Fruit fly (Drosophila melanogaster) whole organism, wandering third instar larva: ENCODE results near the gene CG10581.

Experiments used
- Abd-B ChIP-seq: fragments of >200 bp; optimal IDR thresholded peaks from 2 replicates; lab custom pipeline; 2017; ENCODE audit warnings: missing biosample characterization, missing genetic modification characterization
- CG32264 ChIP-seq: fragments of 200-800 bp; sonication (Bioruptor generic); optimal IDR thresholded peaks from 2 replicates; lab custom pipeline; 2016; ENCODE audit warnings: missing biosample characterization, missing genetic modification characterization
- CG9705 ChIP-seq: fragments of 200-800 bp; sonication (Bioruptor generic); optimal IDR thresholded peaks from 2 replicates; lab custom pipeline; 2018; ENCODE audit warnings: missing biosample characterization, mild to moderate bottlenecking, missing genetic modification characterization
- CrebA ChIP-seq: fragments of 200-800 bp; sonication (Bioruptor generic); optimal IDR thresholded peaks from 2 replicates; lab custom pipeline; 2016; ENCODE audit warnings: missing biosample characterization, mild to moderate bottlenecking, missing genetic modification characterization, borderline replicate concordance
- Dfd ChIP-seq: fragments of >200 bp; optimal IDR thresholded peaks from 2 replicates; lab custom pipeline; 2017; ENCODE audit warnings: missing biosample characterization, missing genetic modification characterization
- Dif ChIP-seq: fragments of 200-275, 200-300 bp; sonication (Bioruptor generic); optimal IDR thresholded peaks from 2 replicates; lab custom pipeline; 2018; ENCODE audit warnings: missing biosample characterization, missing genetic modification characterization; ENCODE audit not compliant: partially characterized antibody
- GATAd ChIP-seq: sonication (Bioruptor generic); optimal IDR thresholded peaks from 2 replicates; lab custom pipeline; 2016; ENCODE audit warnings: missing biosample characterization, missing genetic modification characterization
- HLH106 ChIP-seq: fragments of 200-800 bp; optimal IDR thresholded peaks from 3 replicates; lab custom pipeline; 2019; ENCODE audit warnings: missing biosample characterization, mild to moderate bottlenecking, missing genetic modification characterization, moderate library complexity
- Hnf4 ChIP-seq: fragments of 200-800 bp; sonication (Bioruptor generic); optimal IDR thresholded peaks from 2 replicates; lab custom pipeline; 2016; ENCODE audit warnings: missing biosample characterization, mild to moderate bottlenecking, missing genetic modification characterization
- Hr78 ChIP-seq: fragments of >200 bp; optimal IDR thresholded peaks from 2 replicates; lab custom pipeline; 2017; ENCODE audit warnings: missing biosample characterization, missing genetic modification characterization
- Hr83 ChIP-seq: fragments of 200-300 bp; sonication (Bioruptor generic); optimal IDR thresholded peaks from 2 replicates; lab custom pipeline; 2016; ENCODE audit warnings: missing biosample characterization, mild to moderate bottlenecking, missing genetic modification characterization, moderate library complexity; ENCODE audit not compliant: poor library complexity, severe bottlenecking
- Jra ChIP-seq: sonication (Bioruptor generic); optimal IDR thresholded peaks from 2 replicates; lab custom pipeline; 2016; ENCODE audit warnings: missing biosample characterization, missing genetic modification characterization
- Mio ChIP-seq: sonication (Bioruptor generic); optimal IDR thresholded peaks from 2 replicates; lab custom pipeline; 2016; ENCODE audit warnings: missing biosample characterization, missing genetic modification characterization
- Myc ChIP-seq: fragments of >200 bp; optimal IDR thresholded peaks from 2 replicates; lab custom pipeline; 2017
- N ChIP-seq: fragments of >200 bp; optimal IDR thresholded peaks from 2 replicates; lab custom pipeline; 2018; ENCODE audit warnings: missing biosample characterization, missing external identifiers, missing genetic modification characterization
- OdsH ChIP-seq: fragments of 200-800 bp; sonication (Bioruptor generic); optimal IDR thresholded peaks from 2 replicates; lab custom pipeline; 2016; ENCODE audit warnings: missing biosample characterization, mild to moderate bottlenecking, missing genetic modification characterization
- Rel ChIP-seq, 2 experiments: fragments of 200-800 bp; sonication (Bioruptor generic) in 1 of 2; optimal IDR thresholded peaks; 2 replicates in 1 of 2; 3 replicates in 1 of 2; lab custom pipeline; 2016 to 2019; ENCODE audit warnings: mild to moderate bottlenecking in 2 of 2, missing biosample characterization in 2 of 2, missing genetic modification characterization in 2 of 2, moderate library complexity in 1 of 2
- Sp1 ChIP-seq: fragments of 200-800 bp; sonication (Bioruptor generic); optimal IDR thresholded peaks from 3 replicates; lab custom pipeline; 2019; ENCODE audit warnings: missing biosample characterization, mild to moderate bottlenecking, missing genetic modification characterization, moderate library complexity
- Vsx2 ChIP-seq: fragments of 200-300, 225-300 bp; sonication (Bioruptor generic); optimal IDR thresholded peaks from 2 replicates; lab custom pipeline; 2018; ENCODE audit warnings: missing biosample characterization, missing genetic modification characterization; ENCODE audit not compliant: partially characterized antibody
- br ChIP-seq: fragments of 200-800 bp; sonication (Bioruptor generic); optimal IDR thresholded peaks from 2 replicates; lab custom pipeline; 2016; ENCODE audit warnings: missing biosample characterization, missing genetic modification characterization
- brk ChIP-seq: fragments of 200-800 bp; sonication (Bioruptor generic); optimal IDR thresholded peaks from 2 replicates; lab custom pipeline; 2016; ENCODE audit warnings: missing biosample characterization, mild to moderate bottlenecking, missing genetic modification characterization
- dl ChIP-seq, 2 experiments: fragments of 175-275, 200-275 bp in 1 of 2; fragments of 200-275 bp in 1 of 2; sonication (Bioruptor generic); optimal IDR thresholded peaks; lab custom pipeline; 2018; ENCODE audit warnings: mild to moderate bottlenecking in 2 of 2, missing biosample characterization in 2 of 2, missing genetic modification characterization in 2 of 2, moderate library complexity in 2 of 2; ENCODE audit not compliant: partially characterized antibody in 2 of 2, insufficient read depth in 1 of 2
- dmrt93B ChIP-seq: fragments of 200-800 bp; sonication (Bioruptor generic); optimal IDR thresholded peaks from 2 replicates; lab custom pipeline; 2018; ENCODE audit warnings: missing biosample characterization, mild to moderate bottlenecking, missing genetic modification characterization
- dsf ChIP-seq: sonication (Bioruptor generic); optimal IDR thresholded peaks from 2 replicates; lab custom pipeline; 2016; ENCODE audit warnings: missing biosample characterization, missing genetic modification characterization, borderline replicate concordance
- ey ChIP-seq: fragments of 200-800 bp; sonication (Bioruptor generic); optimal IDR thresholded peaks from 2 replicates; lab custom pipeline; 2016; ENCODE audit warnings: missing biosample characterization, missing genetic modification characterization
- foxo ChIP-seq, 2 experiments: fragments of 200-800 bp; sonication (Bioruptor generic); optimal IDR thresholded peaks; 2 replicates in 1 of 2; 3 replicates in 1 of 2; lab custom pipeline; 2016 to 2017; ENCODE audit warnings: missing biosample characterization in 2 of 2, missing genetic modification characterization in 2 of 2
- fru ChIP-seq: fragments of 200-800 bp; sonication (Bioruptor generic); optimal IDR thresholded peaks from 3 replicates; lab custom pipeline; 2016; ENCODE audit warnings: missing biosample characterization, mild to moderate bottlenecking, missing genetic modification characterization
- h ChIP-seq: fragments of 200-800 bp; sonication (Bioruptor generic); optimal IDR thresholded peaks from 3 replicates; lab custom pipeline; 2016; ENCODE audit warnings: missing biosample characterization, mild to moderate bottlenecking, missing genetic modification characterization
- jim ChIP-seq: fragments of 175-275, 200-325 bp; sonication (Bioruptor generic); optimal IDR thresholded peaks from 2 replicates; lab custom pipeline; 2016; ENCODE audit warnings: missing biosample characterization, mild to moderate bottlenecking, missing genetic modification characterization
- lola ChIP-seq: fragments of >200 bp; optimal IDR thresholded peaks from 2 replicates; lab custom pipeline; 2017; ENCODE audit warnings: missing biosample characterization, missing genetic modification characterization
- pan ChIP-seq: fragments of >200 bp; optimal IDR thresholded peaks from 2 replicates; lab custom pipeline; 2017
- psq ChIP-seq: fragments of 200-800 bp; sonication (Bioruptor generic); optimal IDR thresholded peaks from 3 replicates; lab custom pipeline; 2017; ENCODE audit warnings: missing biosample characterization, mild to moderate bottlenecking, missing genetic modification characterization, moderate library complexity
- rgr ChIP-seq: fragments of 200-800 bp; sonication (Bioruptor generic); optimal IDR thresholded peaks from 3 replicates; lab custom pipeline; 2016; ENCODE audit warnings: missing biosample characterization, mild to moderate bottlenecking, missing genetic modification characterization
- sage ChIP-seq: fragments of 200-800 bp; sonication (Bioruptor generic); optimal IDR thresholded peaks from 2 replicates; lab custom pipeline; 2016; ENCODE audit warnings: missing biosample characterization, mild to moderate bottlenecking, missing genetic modification characterization
- sv ChIP-seq: fragments of 200-800 bp; sonication (Bioruptor generic); optimal IDR thresholded peaks from 3 replicates; lab custom pipeline; 2016; ENCODE audit warnings: missing biosample characterization, missing genetic modification characterization
- tai ChIP-seq: sonication (Bioruptor generic); optimal IDR thresholded peaks from 2 replicates; lab custom pipeline; 2016; ENCODE audit warnings: missing biosample characterization, missing genetic modification characterization
- usp ChIP-seq: fragments of >200 bp; optimal IDR thresholded peaks from 2 replicates; lab custom pipeline; 2017; ENCODE audit warnings: missing biosample characterization, missing genetic modification characterization
- woc ChIP-seq: sonication (Bioruptor generic); optimal IDR thresholded peaks from 2 replicates; lab custom pipeline; 2016; ENCODE audit warnings: missing biosample characterization, mild to moderate bottlenecking, missing genetic modification characterization

CG10581 gene

dm6 chr3L:21013465-21013864, 20.5 kb downstream of the CG10581 start:
- TF ChIP-seq Rel (GFP tag; optimal IDR thresholded peaks at IDR 0.05; lab: Kevin White, UChicago): no peak
- peak; percentile 66 for TF ChIP-seq Rel (tag; optimal IDR thresholded peaks at IDR 0.05; lab: Kevin White, UChicago)
- TF ChIP-seq Hnf4: no peak
- peak; percentile 11 for TF ChIP-seq brk (GFP tag; lab: Kevin White, UChicago)
- TF ChIP-seq psq (GFP tag; lab: Kevin White, UChicago): peak; percentile 98
- TF ChIP-seq Hr78 (GFP tag; lab: Kevin White, UChicago): no peak
- TF ChIP-seq ey: no peak
- no peak for TF ChIP-seq Dfd (GFP tag; lab: Kevin White, UChicago)
- peak; percentile 28 for TF ChIP-seq jim (GFP tag; lab: Kevin White, UChicago)
- TF ChIP-seq CG32264 (GFP tag; lab: Kevin White, UChicago): no peak
- peak; percentile 56 for TF ChIP-seq Sp1
- no peak for TF ChIP-seq sv (GFP tag; lab: Kevin White, UChicago)
- TF ChIP-seq Vsx2: no peak
- peak; percentile 24 for TF ChIP-seq br
- no peak for TF ChIP-seq tai (GFP tag; lab: Kevin White, UChicago)
- TF ChIP-seq CG9705 (GFP tag; lab: Kevin White, UChicago): no peak
- peak; percentile 64 for TF ChIP-seq fru
- no peak for TF ChIP-seq woc (GFP tag; lab: Kevin White, UChicago)
- peak; percentile 38 for TF ChIP-seq sage (GFP tag; lab: Kevin White, UChicago)

- TF ChIP-seq br (no peak), lola (GFP tag; lab: Kevin White, UChicago) (no peak), rgr (GFP tag; lab: Kevin White, UChicago) (no peak), Sp1 (no peak), CG32264 (GFP tag; lab: Kevin White, UChicago) (no peak), CrebA (GFP tag; lab: Kevin White, UChicago) (no peak), Hr78 (GFP tag; lab: Kevin White, UChicago) (no peak), foxo (GFP tag; optimal IDR thresholded peaks at IDR 0.05; lab: Kevin White, UChicago) (no peak), OdsH (GFP tag; lab: Kevin White, UChicago) (no peak), woc (GFP tag; lab: Kevin White, UChicago) (no peak), ey (no peak), pan (lab: Kevin White, UChicago) (no peak), HLH106 (no peak), Hr83 (GFP tag; lab: Kevin White, UChicago) (no peak), GATAd (GFP tag; lab: Kevin White, UChicago) (no peak), Myc (lab: Kevin White, UChicago) (no peak), jim (GFP tag; lab: Kevin White, UChicago) (no peak), Mio (GFP tag; lab: Kevin White, UChicago) (no peak), usp (no peak), brk (GFP tag; lab: Kevin White, UChicago) (peak; percentile 22), Dfd (GFP tag; lab: Kevin White, UChicago) (no peak), Rel (GFP tag; optimal IDR thresholded peaks at IDR 0.05; lab: Kevin White, UChicago) (no peak), Rel (tag; optimal IDR thresholded peaks at IDR 0.05; lab: Kevin White, UChicago) (peak; percentile 71), Abd-B (GFP tag; lab: Kevin White, UChicago) (no peak), dmrt93B (GFP tag; lab: Kevin White, UChicago) (no peak), sage (GFP tag; lab: Kevin White, UChicago) (peak; percentile 30), fru (no peak), psq (GFP tag; lab: Kevin White, UChicago) (peak; percentile 76), h (GFP tag; lab: Kevin White, UChicago) (peak; percentile 37), sv (GFP tag; lab: Kevin White, UChicago) (no peak), Hnf4 (no peak), tai (GFP tag; lab: Kevin White, UChicago) (no peak), dl (GFP tag; optimal IDR thresholded peaks at IDR 0.05; lab: Kevin White, UChicago; ENCODE audit: insufficient read depth in 1 of 2, partially characterized antibody in 2 of 2) (peak; percentile 8 to 15), Dif (GFP tag; lab: Kevin White, UChicago) (peak; percentile 37), CG9705 (GFP tag; lab: Kevin White, UChicago) (no peak), N (peak; percentile 17), dsf (GFP tag; lab: Kevin White, UChicago) (no peak), Vsx2 (no peak), Jra (peak; percentile 49)
Measured at dm6 chr3L:21011689-21012088, 22.3 kb downstream of the CG10581 start.
